Worm (Caenorhabditis elegans): ENCODE results near the gene fbxa-102.

DNA sequence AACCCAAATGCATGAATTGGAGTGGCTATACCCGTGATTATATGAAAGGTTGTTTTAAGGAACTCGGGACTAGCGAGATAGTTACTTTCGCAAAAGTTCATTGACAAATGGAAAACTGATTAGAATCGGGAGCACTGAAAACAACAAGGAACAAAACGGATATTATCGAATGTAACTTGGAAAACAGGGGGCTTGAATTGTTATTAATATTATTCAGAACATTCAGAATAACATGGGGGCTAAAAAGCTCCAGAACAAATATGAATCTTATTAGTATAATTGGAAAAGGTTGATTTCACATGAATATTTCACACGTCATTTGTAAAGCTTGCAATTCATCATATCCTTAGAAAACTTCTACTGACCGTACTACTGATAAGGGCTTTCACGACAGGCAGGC, 22.1 kb downstream of the fbxa-102 start, which contains the start of gene srh-235:
- TF ChIP-seq W03F9.2 (tag; optimal IDR thresholded peaks at IDR 0.05) (no peak), him-1 (tag; optimal IDR thresholded peaks at IDR 0.05) (no peak), dao-5 (tag; optimal IDR thresholded peaks at IDR 0.05) (no peak)

Measured in whole organism, L4/young adult.